Fruit fly (Drosophila melanogaster): ENCODE measurements around the gene twit.
A peak's percentile ranks its signal among the peaks of the same experiment; 100 is the strongest.

The twit gene

dm6 chr2L:20852092-20852628 lies at the start of gene twit:
TSS of gene twit (plus strand) at chr2L:20852578.
- TF ChIP-seq Dll (optimal IDR thresholded peaks at IDR 0.05) (no peak), usp (GFP tag; optimal IDR thresholded peaks at IDR 0.05) (no peak), psq (optimal IDR thresholded peaks at IDR 0.05) (no peak), EcR (GFP tag; optimal IDR thresholded peaks at IDR 0.05) (no peak), CG8478 (optimal IDR thresholded peaks at IDR 0.05) (no peak), pan (optimal IDR thresholded peaks at IDR 0.05) (no peak)

- no peak for TF ChIP-seq psq (optimal IDR thresholded peaks at IDR 0.05)
- no peak for TF ChIP-seq pan (optimal IDR thresholded peaks at IDR 0.05)
- TF ChIP-seq usp (GFP tag; optimal IDR thresholded peaks at IDR 0.05) = no peak
- no peak for TF ChIP-seq EcR (GFP tag; optimal IDR thresholded peaks at IDR 0.05)
- no peak for TF ChIP-seq CG8478 (optimal IDR thresholded peaks at IDR 0.05)
- no peak for TF ChIP-seq Dll (optimal IDR thresholded peaks at IDR 0.05)
Observed at dm6 chr2L:20802839-20803238, 49.5 kb upstream of the twit start.

DNA sequence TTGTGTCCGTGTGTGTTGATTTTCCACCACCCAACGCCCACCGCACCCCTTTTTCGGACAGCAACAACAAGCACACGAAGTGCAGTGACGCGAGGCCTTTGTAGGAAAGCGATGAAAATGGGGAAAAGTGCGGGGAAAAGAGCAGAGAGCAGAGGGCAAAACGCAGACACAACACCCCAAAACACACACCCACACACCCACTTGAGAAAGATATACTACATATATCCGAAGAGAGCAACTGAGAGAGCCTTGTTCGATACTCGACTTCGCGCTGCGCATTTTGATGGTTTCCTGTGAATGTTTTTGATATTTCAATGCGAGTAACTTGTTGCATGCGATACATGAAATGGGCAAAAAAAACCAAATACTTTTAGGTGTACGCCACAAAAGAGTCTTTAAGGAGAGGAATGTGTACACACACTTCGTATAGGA lies 48.6 kb upstream of the twit start:
- TF ChIP-seq psq (optimal IDR thresholded peaks at IDR 0.05) = no peak
- no peak for TF ChIP-seq usp (GFP tag; optimal IDR thresholded peaks at IDR 0.05)
- TF ChIP-seq EcR (GFP tag; optimal IDR thresholded peaks at IDR 0.05) = no peak
- TF ChIP-seq CG8478 (optimal IDR thresholded peaks at IDR 0.05) = no peak
- no peak for TF ChIP-seq pan (optimal IDR thresholded peaks at IDR 0.05)
- TF ChIP-seq Dll (optimal IDR thresholded peaks at IDR 0.05) = no peak

dm6 chr2L:20805624-20806339 lies 46.6 kb upstream of the twit start:
- TF ChIP-seq EcR (GFP tag; optimal IDR thresholded peaks at IDR 0.05) (no peak), pan (optimal IDR thresholded peaks at IDR 0.05) (peak; percentile 79)

- no peak for TF ChIP-seq pan (optimal IDR thresholded peaks at IDR 0.05)
- TF ChIP-seq EcR (GFP tag; optimal IDR thresholded peaks at IDR 0.05) = no peak
- TF ChIP-seq usp (GFP tag; optimal IDR thresholded peaks at IDR 0.05) = no peak
Observed at dm6 chr2L:20806619-20807018, 45.8 kb upstream of the twit start.

DNA sequence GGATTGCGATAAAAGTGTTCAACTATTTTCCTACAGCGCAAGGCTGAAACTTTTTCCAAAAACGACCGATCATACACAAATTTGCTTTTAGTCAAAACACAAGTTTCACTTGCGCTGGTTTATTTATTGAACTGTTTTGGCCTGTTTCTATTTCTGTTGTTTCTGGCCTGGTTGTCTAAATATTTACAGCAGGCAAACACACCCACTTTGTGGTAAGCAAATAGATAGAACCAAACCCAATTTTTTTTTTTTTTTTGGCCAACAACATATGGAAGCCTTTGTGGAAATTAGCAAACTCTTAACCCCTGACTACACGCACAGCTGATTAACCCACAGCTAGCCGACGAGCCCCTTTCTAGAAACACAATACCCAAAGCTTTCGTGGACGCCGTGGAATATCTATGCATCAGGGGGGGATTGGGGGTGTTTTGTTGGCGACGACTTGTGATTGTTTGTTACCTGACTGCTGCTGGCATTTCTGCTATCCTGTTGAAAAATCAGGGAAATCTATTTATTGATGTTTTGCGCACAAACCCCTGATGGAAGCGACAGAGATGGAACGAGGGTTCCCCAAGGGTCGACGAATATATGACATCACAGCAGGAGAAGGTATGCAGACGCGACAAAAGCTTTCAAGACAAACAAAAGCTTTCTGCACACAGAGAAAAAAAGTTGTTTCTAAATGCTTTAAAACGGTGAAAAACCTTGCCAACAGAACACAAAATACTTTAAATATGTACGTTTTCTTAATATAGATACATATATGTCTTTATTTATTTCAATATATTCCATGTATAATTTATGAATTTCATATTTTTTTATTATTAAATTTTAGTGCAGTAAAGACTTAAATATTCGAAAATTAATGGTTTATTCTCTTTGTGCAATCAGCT lies 44.5 kb upstream of the twit start:
- no peak for TF ChIP-seq psq (optimal IDR thresholded peaks at IDR 0.05)

DNA sequence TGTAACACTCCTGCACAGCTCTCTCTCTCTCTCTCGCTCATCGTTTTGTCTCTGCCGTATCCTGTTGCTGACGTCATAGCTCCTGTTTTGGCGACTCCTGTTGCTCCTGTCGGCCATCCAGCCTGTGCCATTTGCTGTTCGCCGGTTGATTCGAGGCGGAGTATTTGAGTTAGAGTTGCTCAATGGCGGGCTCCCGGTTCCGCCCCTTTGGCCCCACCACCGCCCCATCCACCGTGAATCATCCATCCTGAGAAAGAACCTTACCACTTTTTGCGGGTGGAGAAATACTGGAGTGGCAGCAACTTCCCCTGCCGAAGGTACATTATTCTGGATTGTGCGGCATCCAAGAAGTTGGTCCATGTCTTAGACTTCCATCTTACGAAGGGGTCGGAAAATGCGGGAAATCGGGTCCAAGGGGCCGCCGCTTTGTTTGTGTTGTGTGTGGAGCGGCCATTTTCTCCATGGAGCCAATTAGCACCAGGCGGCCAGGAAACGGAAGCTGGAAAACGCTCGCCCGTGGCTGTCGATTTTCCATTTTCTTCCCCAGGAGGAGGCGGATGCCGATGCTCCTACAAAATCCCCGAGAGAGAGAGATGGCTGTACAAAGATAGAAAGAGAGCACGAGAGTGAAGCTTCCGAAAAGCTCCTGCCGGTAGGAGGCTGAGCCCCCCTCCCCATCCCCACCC lies 43.7 kb upstream of the twit start:
- TF ChIP-seq CG8478 (optimal IDR thresholded peaks at IDR 0.05) (no peak), pan (optimal IDR thresholded peaks at IDR 0.05) (no peak), Dll (optimal IDR thresholded peaks at IDR 0.05) (no peak), usp (GFP tag; optimal IDR thresholded peaks at IDR 0.05) (no peak), EcR (GFP tag; optimal IDR thresholded peaks at IDR 0.05) (no peak), psq (optimal IDR thresholded peaks at IDR 0.05) (no peak)

- TF ChIP-seq usp (GFP tag; optimal IDR thresholded peaks at IDR 0.05) (no peak), pan (optimal IDR thresholded peaks at IDR 0.05) (no peak), CG8478 (optimal IDR thresholded peaks at IDR 0.05) (no peak), Dll (optimal IDR thresholded peaks at IDR 0.05) (no peak)
Observed at dm6 chr2L:20809229-20809628, 43.1 kb upstream of the twit start.

dm6 chr2L:20811039-20811652 lies 41.2 kb upstream of the twit start:
- TF ChIP-seq Dll (optimal IDR thresholded peaks at IDR 0.05) = no peak
- no peak for TF ChIP-seq psq (optimal IDR thresholded peaks at IDR 0.05)
- TF ChIP-seq usp (GFP tag; optimal IDR thresholded peaks at IDR 0.05) = no peak
- no peak for TF ChIP-seq pan (optimal IDR thresholded peaks at IDR 0.05)
- no peak for TF ChIP-seq EcR (GFP tag; optimal IDR thresholded peaks at IDR 0.05)
- TF ChIP-seq CG8478 (optimal IDR thresholded peaks at IDR 0.05) = no peak

- peak in 1 of 2 experiments; percentile 38 for TF ChIP-seq EcR (GFP tag; optimal IDR thresholded peaks at IDR 0.05)
- TF ChIP-seq usp (GFP tag; optimal IDR thresholded peaks at IDR 0.05) = no peak
Observed at dm6 chr2L:20812283-20813189, 39.8 kb upstream of the twit start.

DNA sequence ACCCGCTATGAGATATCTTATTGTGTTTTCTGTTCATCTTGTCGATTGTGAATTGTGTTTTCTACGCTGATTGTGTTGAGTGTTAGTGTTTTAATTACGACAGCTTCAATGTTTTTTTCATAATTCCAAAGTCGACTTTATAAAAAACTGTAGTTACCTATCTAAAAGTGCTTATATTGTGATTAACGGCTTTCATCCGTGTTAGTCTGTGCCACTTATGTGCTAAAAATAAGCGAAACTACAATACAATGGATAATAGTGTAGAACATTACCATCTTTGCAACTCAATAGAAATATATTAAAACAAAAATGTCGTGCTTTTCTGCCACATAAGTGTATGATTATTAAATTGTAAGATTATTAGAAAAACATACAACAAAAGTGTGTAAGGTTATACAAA lies 36.2 kb upstream of the twit start, which contains the start of gene CG33322:
Gene CG33322 (minus strand): TSS at position 101 of the 400 bp plus-strand sequence.
- TF ChIP-seq CG8478 (optimal IDR thresholded peaks at IDR 0.05) (no peak), pan (optimal IDR thresholded peaks at IDR 0.05) (no peak), EcR (GFP tag; optimal IDR thresholded peaks at IDR 0.05) (no peak)

All from whole organism.